Fruit fly (Drosophila melanogaster) whole organism, wandering third instar larva: ENCODE measurements around the gene Elo68beta.

ENCODE experiments used
- Dif ChIP-seq: fragments of 200-275, 200-300 bp; sonication (Bioruptor generic); optimal IDR thresholded peaks from 2 replicates; lab custom pipeline; 2018; ENCODE audit warnings: missing biosample characterization, missing genetic modification characterization; ENCODE audit not compliant: partially characterized antibody
- Hr78 ChIP-seq: fragments of >200 bp; optimal IDR thresholded peaks from 2 replicates; lab custom pipeline; 2017; ENCODE audit warnings: missing biosample characterization, missing genetic modification characterization
- br ChIP-seq: fragments of 200-800 bp; sonication (Bioruptor generic); optimal IDR thresholded peaks from 2 replicates; lab custom pipeline; 2016; ENCODE audit warnings: missing biosample characterization, missing genetic modification characterization
- foxo ChIP-seq, 2 experiments: fragments of 200-800 bp; sonication (Bioruptor generic); optimal IDR thresholded peaks; 2 replicates in 1 of 2; 3 replicates in 1 of 2; lab custom pipeline; 2016 to 2017; ENCODE audit warnings: missing biosample characterization in 2 of 2, missing genetic modification characterization in 2 of 2

dm6 chr3L:11069764-11070163 lies 31.7 kb downstream of the Elo68beta start, which contains the start of gene CG6310:
- TF ChIP-seq foxo (GFP tag; optimal IDR thresholded peaks at IDR 0.05; lab: Kevin White, UChicago) (no peak), Hr78 (GFP tag; lab: Kevin White, UChicago) (no peak), Dif (GFP tag; lab: Kevin White, UChicago) (no peak), br (no peak)
